Fruit fly (Drosophila melanogaster) whole organism, embryonic: ENCODE data around the gene CG13921.

Source experiments
- Atf-2 ChIP-seq: fragments of 200-800 bp; sonication (Bioruptor generic); optimal IDR thresholded peaks from 2 replicates; lab custom pipeline; 2016; ENCODE audit warnings: missing biosample characterization, missing genetic modification characterization
- B-H2 ChIP-seq: fragments of 200-800 bp; sonication (Bioruptor generic); optimal IDR thresholded peaks from 2 replicates; lab custom pipeline; 2018; ENCODE audit warnings: missing biosample characterization, mild to moderate bottlenecking, missing genetic modification characterization
- CG10321 ChIP-seq: fragments of 200-800 bp; sonication (Bioruptor generic); IDR thresholded peaks from 2 replicates; pipeline ENCODE4 v1.3.6; 2022; ENCODE audit warnings: missing biosample characterization, missing genetic modification characterization
- CG10431 ChIP-seq: fragments of 200-800 bp; sonication (Bioruptor generic); optimal IDR thresholded peaks from 3 replicates; lab custom pipeline; 2018; ENCODE audit warnings: missing biosample characterization, mild to moderate bottlenecking, missing genetic modification characterization
- CG11696 ChIP-seq: fragments of 200-800 bp; sonication (Bioruptor generic); IDR thresholded peaks from 2 replicates; pipeline ENCODE4 v1.3.6; 2022; ENCODE audit warnings: missing biosample characterization, missing genetic modification characterization
- CG14441 ChIP-seq: fragments of 200-800 bp; sonication (Bioruptor generic); IDR thresholded peaks from 2 replicates; pipeline ENCODE4 v1.3.6; 2022; ENCODE audit warnings: missing biosample characterization, missing genetic modification characterization
- CG15269 ChIP-seq: fragments of 200-800 bp; sonication (Bioruptor generic); optimal IDR thresholded peaks from 2 replicates; lab custom pipeline; 2018; ENCODE audit warnings: missing biosample characterization, mild to moderate bottlenecking, missing genetic modification characterization, moderate library complexity
- CG17568 ChIP-seq: fragments of 200-800 bp; sonication (Bioruptor generic); optimal IDR thresholded peaks from 2 replicates; lab custom pipeline; 2018; ENCODE audit warnings: missing biosample characterization, mild to moderate bottlenecking, missing genetic modification characterization, moderate library complexity
- CG2202 ChIP-seq: fragments of 200-800 bp; sonication (Bioruptor generic); optimal IDR thresholded peaks from 2 replicates; lab custom pipeline; 2018; ENCODE audit warnings: missing biosample characterization, mild to moderate bottlenecking, missing genetic modification characterization
- CG30020 ChIP-seq: fragments of 200-800 bp; optimal IDR thresholded peaks from 2 replicates; lab custom pipeline; 2019; ENCODE audit warnings: missing biosample characterization, mild to moderate bottlenecking, missing genetic modification characterization, moderate library complexity
- CG3163 ChIP-seq: fragments of 200-800 bp; sonication (Bioruptor generic); optimal IDR thresholded peaks from 3 replicates; lab custom pipeline; 2016; ENCODE audit warnings: missing biosample characterization, missing genetic modification characterization
- CG32532 ChIP-seq: fragments of 200-800 bp; sonication (Bioruptor generic); IDR thresholded peaks from 2 replicates; pipeline ENCODE4 v1.3.6; 2022; ENCODE audit warnings: missing biosample characterization, missing genetic modification characterization
- CG7357 ChIP-seq: fragments of 200-800 bp; sonication (Bioruptor generic); IDR thresholded peaks from 3 replicates; pipeline ENCODE4 v1.3.6; 2022; ENCODE audit warnings: missing biosample characterization, missing genetic modification characterization
- CG7786 ChIP-seq: fragments of 200-800 bp; sonication (Bioruptor generic); optimal IDR thresholded peaks from 2 replicates; lab custom pipeline; 2016; ENCODE audit warnings: missing biosample characterization, missing genetic modification characterization
- CG8478 ChIP-seq: fragments of >200 bp; optimal IDR thresholded peaks from 2 replicates; lab custom pipeline; 2018
- E2f1 ChIP-seq: fragments of 200-800 bp; sonication (Bioruptor generic); IDR thresholded peaks from 2 replicates; pipeline ENCODE4 v1.3.6; 2022; ENCODE audit warnings: missing biosample characterization, missing genetic modification characterization
- Gug ChIP-seq: fragments of 200-800 bp; sonication (Bioruptor generic); IDR thresholded peaks from 4 replicates; pipeline ENCODE4 v1.3.6; 2022; ENCODE audit warnings: missing biosample characterization, missing genetic modification characterization
- Hey ChIP-seq: fragments of 200-800 bp; sonication (Bioruptor generic); optimal IDR thresholded peaks from 3 replicates; lab custom pipeline; 2018; ENCODE audit warnings: missing biosample characterization, mild to moderate bottlenecking, missing genetic modification characterization
- Hr39 ChIP-seq: fragments of >200 bp; optimal IDR thresholded peaks from 2 replicates; lab custom pipeline; 2017
- Lpt ChIP-seq: fragments of >200 bp; optimal IDR thresholded peaks from 2 replicates; lab custom pipeline; 2018; ENCODE audit warnings: missing biosample characterization, missing genetic modification characterization
- NC2β ChIP-seq: fragments of 200-800 bp; sonication (Bioruptor generic); optimal IDR thresholded peaks from 2 replicates; lab custom pipeline; 2016; ENCODE audit warnings: missing biosample characterization, missing genetic modification characterization
- Nf-YA ChIP-seq: fragments of 200-800 bp; sonication (Bioruptor generic); IDR thresholded peaks from 2 replicates; pipeline ENCODE4 v1.3.6; 2022; ENCODE audit warnings: missing biosample characterization, missing genetic modification characterization
- NfI ChIP-seq: fragments of 200-800 bp; sonication (Bioruptor generic); optimal IDR thresholded peaks from 3 replicates; lab custom pipeline; 2018; ENCODE audit warnings: missing biosample characterization, mild to moderate bottlenecking, missing genetic modification characterization, moderate library complexity
- Pdp1 ChIP-seq, 2 experiments: fragments of 200-800 bp; sonication (Bioruptor generic); optimal IDR thresholded peaks; 3 replicates each; lab custom pipeline; 2016; ENCODE audit warnings: missing biosample characterization in 2 of 2, missing genetic modification characterization in 2 of 2, mild to moderate bottlenecking in 1 of 2, moderate library complexity in 1 of 2
- Scr ChIP-seq: fragments of 200-800 bp; sonication (Bioruptor generic); IDR thresholded peaks from 2 replicates; pipeline ENCODE4 v1.3.6; 2022; ENCODE audit warnings: missing biosample characterization, missing genetic modification characterization; ENCODE audit not compliant: partially characterized antibody
- Six4 ChIP-seq: fragments of 200-800 bp; sonication (Bioruptor generic); optimal IDR thresholded peaks from 2 replicates; lab custom pipeline; 2016; ENCODE audit warnings: missing biosample characterization, missing genetic modification characterization
- Sry-β ChIP-seq: fragments of 200-800 bp; sonication (Bioruptor generic); optimal IDR thresholded peaks from 2 replicates; lab custom pipeline; 2018; ENCODE audit warnings: missing biosample characterization, mild to moderate bottlenecking, missing genetic modification characterization, moderate library complexity
- Trl ChIP-seq, 3 experiments: fragments of >200 bp in 2 of 3; fragments of 200-800 bp in 1 of 3; sonication (Bioruptor generic) in 1 of 3; optimal IDR thresholded peaks; 2 replicates in 1 of 3; 3 replicates in 2 of 3; lab custom pipeline; 2016 to 2017; ENCODE audit warnings: missing biosample characterization in 1 of 3, missing genetic modification characterization in 1 of 3
- ac ChIP-seq: fragments of 200-800 bp; sonication (Bioruptor generic); optimal IDR thresholded peaks from 3 replicates; lab custom pipeline; 2017; ENCODE audit warnings: missing biosample characterization, mild to moderate bottlenecking, missing genetic modification characterization
- bcd ChIP-seq: fragments of 200-800 bp; sonication (Bioruptor generic); optimal IDR thresholded peaks from 2 replicates; lab custom pipeline; 2017; ENCODE audit warnings: missing biosample characterization, mild to moderate bottlenecking, missing genetic modification characterization
- br ChIP-seq: fragments of >200 bp; optimal IDR thresholded peaks from 2 replicates; lab custom pipeline; 2017
- btn ChIP-seq: fragments of 200-800 bp; sonication (Bioruptor generic); optimal IDR thresholded peaks from 2 replicates; lab custom pipeline; 2016; ENCODE audit warnings: missing biosample characterization, missing genetic modification characterization
- cg ChIP-seq: fragments of 200-800 bp; sonication (Bioruptor generic); optimal IDR thresholded peaks from 3 replicates; lab custom pipeline; 2019; ENCODE audit warnings: missing biosample characterization, mild to moderate bottlenecking, missing genetic modification characterization, moderate library complexity
- da ChIP-seq: fragments of 200-800 bp; sonication (Bioruptor generic); optimal IDR thresholded peaks from 2 replicates; lab custom pipeline; 2016; ENCODE audit warnings: missing biosample characterization, missing genetic modification characterization
- dmrt11E ChIP-seq: fragments of 200-800 bp; sonication (Bioruptor generic); optimal IDR thresholded peaks from 3 replicates; lab custom pipeline; 2018; ENCODE audit warnings: missing biosample characterization, mild to moderate bottlenecking, missing genetic modification characterization, moderate library complexity
- dpn ChIP-seq, 2 experiments: fragments of 200-800 bp; sonication (Bioruptor generic); optimal IDR thresholded peaks; 3 replicates each; lab custom pipeline; 2016; ENCODE audit warnings: missing biosample characterization in 2 of 2, missing genetic modification characterization in 2 of 2
- ewg ChIP-seq: fragments of 200-800 bp; sonication (Bioruptor generic); optimal IDR thresholded peaks from 3 replicates; lab custom pipeline; 2017; ENCODE audit warnings: mild to moderate bottlenecking, missing biosample characterization, missing genetic modification reagents, missing genetic modification characterization
- fu2 ChIP-seq: fragments of 200-800 bp; sonication (Bioruptor generic); optimal IDR thresholded peaks from 2 replicates; lab custom pipeline; 2016; ENCODE audit warnings: missing biosample characterization, missing genetic modification characterization
- gro ChIP-seq: fragments of 200-800 bp; sonication (Bioruptor generic); optimal IDR thresholded peaks from 2 replicates; lab custom pipeline; 2016; ENCODE audit warnings: missing biosample characterization, missing genetic modification characterization
- gt ChIP-seq: fragments of 200-800 bp; sonication (Bioruptor generic); IDR thresholded peaks from 2 replicates; pipeline ENCODE4 v1.3.6; 2022; ENCODE audit warnings: missing biosample characterization, missing genetic modification characterization
- jigr1 ChIP-seq: fragments of 200-800 bp; sonication (Bioruptor generic); IDR thresholded peaks from 3 replicates; pipeline ENCODE4 v1.3.6; 2022; ENCODE audit warnings: missing biosample characterization, missing genetic modification characterization
- kay ChIP-seq: fragments of 200-800 bp; sonication (Bioruptor generic); optimal IDR thresholded peaks from 2 replicates; lab custom pipeline; 2016; ENCODE audit warnings: missing biosample characterization, missing genetic modification characterization
- lola ChIP-seq, 3 experiments: fragments of >200 bp in 2 of 3; fragments of 200-800 bp in 1 of 3; sonication (Bioruptor generic) in 1 of 3; optimal IDR thresholded peaks; 2 replicates each; lab custom pipeline; 2017 to 2019; ENCODE audit warnings: missing biosample characterization in 3 of 3, missing genetic modification characterization in 3 of 3, mild to moderate bottlenecking in 1 of 3, moderate library complexity in 1 of 3
- mld ChIP-seq: fragments of 200-800 bp; sonication (Bioruptor generic); IDR thresholded peaks from 3 replicates; pipeline ENCODE4 v1.3.6; 2022; ENCODE audit warnings: missing biosample characterization, missing genetic modification characterization; ENCODE audit not compliant: partially characterized antibody
- pb ChIP-seq: fragments of 200-800 bp; sonication (Bioruptor generic); optimal IDR thresholded peaks from 3 replicates; lab custom pipeline; 2016; ENCODE audit warnings: missing biosample characterization, missing genetic modification characterization
- prd ChIP-seq, 3 experiments: fragments of >200 bp in 2 of 3; fragments of 200-800 bp in 1 of 3; sonication (Bioruptor generic) in 1 of 3; optimal IDR thresholded peaks in 2 of 3; IDR thresholded peaks in 1 of 3; 2 replicates in 2 of 3; 3 replicates in 1 of 3; pipeline versions ENCODE4 v1.3.6 to Lab custom; 2017 to 2022; ENCODE audit warnings: missing biosample characterization in 1 of 3, missing genetic modification characterization in 1 of 3
- slp2 ChIP-seq: fragments of 200-800 bp; sonication (Bioruptor generic); optimal IDR thresholded peaks from 2 replicates; lab custom pipeline; 2016; ENCODE audit warnings: missing biosample characterization, missing genetic modification characterization
- stc ChIP-seq: fragments of 200-800 bp; sonication (Bioruptor generic); IDR thresholded peaks from 2 replicates; pipeline ENCODE4 v1.3.6; 2022; ENCODE audit warnings: missing biosample characterization, missing genetic modification characterization
- zfh1 ChIP-seq: fragments of 200-800 bp; sonication (Bioruptor generic); IDR thresholded peaks from 3 replicates; pipeline ENCODE4 v1.3.6; 2022; ENCODE audit warnings: missing biosample characterization, missing genetic modification characterization

CG13921 gene

DNA sequence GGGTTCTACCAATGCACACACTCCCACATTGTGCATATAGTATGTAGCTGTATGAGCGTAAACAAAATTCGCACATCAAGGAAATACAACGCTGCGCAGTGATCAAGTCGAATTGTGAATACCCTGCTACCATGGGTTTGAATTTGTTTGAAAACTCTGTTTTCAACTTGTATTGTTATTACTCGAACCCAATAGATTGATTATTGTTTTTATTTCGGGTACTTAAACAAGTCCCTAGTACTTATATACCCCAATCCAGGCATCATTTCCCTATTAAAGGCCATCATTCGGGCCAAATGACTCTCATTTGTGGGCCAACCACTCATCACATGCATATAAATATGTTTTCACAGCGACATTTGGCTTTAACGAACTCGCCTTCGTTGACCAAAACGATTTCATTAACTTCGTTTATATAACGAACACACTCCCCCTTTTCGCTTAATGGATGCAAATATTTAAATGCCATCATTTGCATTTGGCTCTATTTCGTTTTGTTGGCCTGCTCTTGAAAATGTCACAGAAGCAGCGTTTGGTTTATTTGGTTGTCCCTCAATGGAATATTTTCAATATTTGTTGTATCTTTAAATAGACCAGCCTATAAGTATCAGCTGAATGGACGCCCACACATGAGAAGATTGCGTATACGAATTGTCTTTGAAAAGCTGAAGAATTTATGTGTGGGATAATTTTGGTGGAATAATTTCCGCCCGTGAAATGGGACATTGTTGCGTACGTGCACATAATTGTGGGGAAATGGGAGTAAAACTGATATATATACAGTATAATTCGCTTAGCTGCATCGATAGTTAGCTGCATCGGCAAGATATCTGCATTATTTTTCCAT, 6.4 kb upstream of the CG13921 start (continued):
- TF ChIP-seq CG10321 (GFP tag; lab: Robert Waterston, UW) (peak; percentile 34; the same call in 1 of the 2 replicates), E2f1 (GFP tag; lab: Robert Waterston, UW) (peak; percentile 72), Atf-2 (GFP tag; lab: Kevin White, UChicago) (peak; percentile 40), pb (GFP tag; lab: Kevin White, UChicago) (peak; percentile 32), bcd (peak; percentile 56), CG17568 (GFP tag; lab: Kevin White, UChicago) (no peak), mld (GFP tag; lab: Robert Waterston, UW) (no peak), lola (GFP tag; optimal IDR thresholded peaks at IDR 0.05; lab: Kevin White, UChicago) (no peak), NfI (GFP tag; lab: Kevin White, UChicago) (peak; percentile 68), Pdp1 (GFP tag; optimal IDR thresholded peaks at IDR 0.05; lab: Kevin White, UChicago) (peak; percentile 6 to 78), dpn (GFP tag; optimal IDR thresholded peaks at IDR 0.05; lab: Kevin White, UChicago) (peak; percentile 62 to 79), da (GFP tag; lab: Kevin White, UChicago) (no peak), zfh1 (GFP tag; lab: Robert Waterston, UW) (peak; percentile 62; the same call in 2 of the 3 replicates), CG8478 (lab: Kevin White, UChicago) (no peak), Lpt (GFP tag; lab: Kevin White, UChicago) (no peak), CG7357 (GFP tag; lab: Robert Waterston, UW) (peak; percentile 66; the same call in 2 of the 3 replicates), CG15269 (peak; percentile 86), ac (GFP tag; lab: Kevin White, UChicago) (no peak), fu2 (GFP tag; lab: Kevin White, UChicago) (peak; percentile 38), CG14441 (GFP tag; lab: Robert Waterston, UW) (peak; percentile 90), slp2 (GFP tag; lab: Kevin White, UChicago) (peak; percentile 36), Scr (GFP tag; lab: Robert Waterston, UW) (no peak), CG30020 (tag; lab: Kevin White, UChicago) (no peak), CG2202 (no peak), btn (GFP tag; lab: Kevin White, UChicago) (no peak), prd (optimal IDR thresholded peaks at IDR 0.05; lab: Kevin White, UChicago) (no peak), prd (GFP tag; IDR thresholded peaks at IDR 0.05; lab: Robert Waterston, UW) (peak; percentile 78), kay (GFP tag; lab: Kevin White, UChicago) (peak; percentile 37), CG7786 (peak; percentile 69), cg (no peak), Gug (peak; percentile 62), Hr39 (lab: Kevin White, UChicago) (no peak), gro (GFP tag; lab: Kevin White, UChicago) (no peak), CG10431 (GFP tag; lab: Kevin White, UChicago) (no peak), CG3163 (GFP tag; lab: Kevin White, UChicago) (peak; percentile 45), CG32532 (peak; percentile 81), Sry-β (GFP tag; lab: Kevin White, UChicago) (no peak), NC2β (GFP tag; lab: Kevin White, UChicago) (no peak), B-H2 (no peak), dmrt11E (tag; lab: Kevin White, UChicago) (no peak), ewg (peak; percentile 42), gt (GFP tag; lab: Robert Waterston, UW) (no peak), Nf-YA (GFP tag; lab: Robert Waterston, UW) (no peak), Hey (tag; lab: Kevin White, UChicago) (no peak), br (lab: Kevin White, UChicago) (no peak), CG11696 (GFP tag; lab: Robert Waterston, UW) (peak; percentile 32; the same call in 1 of the 2 replicates), jigr1 (GFP tag; lab: Robert Waterston, UW) (peak; percentile 47; the same call in 2 of the 3 replicates), Trl (optimal IDR thresholded peaks at IDR 0.05; lab: Kevin White, UChicago) (no peak), Trl (GFP tag; optimal IDR thresholded peaks at IDR 0.05; lab: Kevin White, UChicago) (peak; percentile 33), stc (GFP tag; lab: Robert Waterston, UW) (peak; percentile 70), Six4 (GFP tag; lab: Kevin White, UChicago) (no peak)
